Worm (Caenorhabditis elegans) whole organism, L4/young adult: Measurements from ENCODE around the gene pola-1.

Experiments used
- W03F9.2 ChIP-seq: fragments of 150-350 bp; optimal IDR thresholded peaks from 2 replicates; lab custom pipeline; 2014; ENCODE audit warnings: missing biosample characterization, missing genetic modification characterization
- him-1 ChIP-seq: sonication (generic microtip); optimal IDR thresholded peaks from 2 replicates; lab custom pipeline; 2016; ENCODE audit warnings: missing genotype, missing genetic modification reagents, missing genetic modification characterization, missing compliant biosample characterization

- no peak for TF ChIP-seq him-1 (tag; lab: Kevin White, UChicago)
- TF ChIP-seq W03F9.2 (tag; lab: Kevin White, UChicago), result no peak
These were observed 33.5 kb downstream of the pola-1 start for ce11 chrIII:11175642-11176217.
